Worm (Caenorhabditis elegans) whole organism, young adult: ENCODE data around the gene F10E9.3.

Experiments used
- B0019.2 ChIP-seq: fragments of 200-800 bp; sonication (Bioruptor generic); conservative IDR thresholded peaks from 2 replicates; pipeline ENCODE4 v1.3.6; 2022; ENCODE audit warnings: missing genetic modification reagents, missing genetic modification characterization, missing compliant biosample characterization
- B0336.3 ChIP-seq: fragments of 200-800 bp; sonication (Bioruptor generic); IDR thresholded peaks from 2 replicates; pipeline ENCODE4 v1.3.6; 2022; ENCODE audit warnings: missing genetic modification characterization, missing compliant biosample characterization
- C17E4.6 ChIP-seq: fragments of 200-800 bp; sonication (Bioruptor generic); IDR thresholded peaks from 2 replicates; pipeline ENCODE4 v1.3.6; 2022; ENCODE audit warnings: missing genetic modification reagents, missing genetic modification characterization, missing compliant biosample characterization
- F23B12.7 ChIP-seq: sonication (generic microtip); optimal IDR thresholded peaks from 2 replicates; lab custom pipeline; 2017; ENCODE audit warnings: missing genetic modification characterization, mild to moderate bottlenecking, missing compliant biosample characterization, antibody characterized with exemption, moderate library complexity; ENCODE audit not compliant: insufficient read depth
- F49E8.2 ChIP-seq: sonication (generic microtip); optimal IDR thresholded peaks from 3 replicates; lab custom pipeline; 2017; ENCODE audit warnings: missing genetic modification characterization, mild to moderate bottlenecking, missing compliant biosample characterization, antibody characterized with exemption, moderate library complexity; ENCODE audit not compliant: insufficient read depth
- F55B11.4 ChIP-seq: sonication (generic microtip); optimal IDR thresholded peaks from 2 replicates; lab custom pipeline; 2016; ENCODE audit warnings: missing compliant biosample characterization, missing genetic modification characterization, borderline replicate concordance; ENCODE audit not compliant: insufficient read depth
- T07F8.4 ChIP-seq: sonication (generic microtip); optimal IDR thresholded peaks from 2 replicates; lab custom pipeline; 2016; ENCODE audit warnings: mild to moderate bottlenecking, missing genetic modification characterization, moderate library complexity, missing compliant biosample characterization
- Y53F4B.3 ChIP-seq: fragments of 200-800 bp; sonication (Bioruptor generic); IDR thresholded peaks from 2 replicates; pipeline ENCODE4 v1.3.6; 2022; ENCODE audit warnings: missing genetic modification reagents, missing genetic modification characterization, missing compliant biosample characterization
- Y95B8A.8 ChIP-seq: fragments of 200-800 bp; sonication (Bioruptor generic); IDR thresholded peaks from 2 replicates; pipeline ENCODE4 v1.3.6; 2022; ENCODE audit warnings: missing genetic modification reagents, missing genetic modification characterization, missing compliant biosample characterization
- ZK185.1 ChIP-seq: sonication (generic microtip); optimal IDR thresholded peaks from 2 replicates; lab custom pipeline; 2016; ENCODE audit warnings: mild to moderate bottlenecking, missing genetic modification characterization, missing compliant biosample characterization; ENCODE audit not compliant: poor library complexity, severe bottlenecking
- akir-1 ChIP-seq: fragments of 200-800 bp; sonication (Bioruptor generic); optimal IDR thresholded peaks from 2 replicates; lab custom pipeline; 2018; ENCODE audit warnings: mild to moderate bottlenecking, missing genetic modification characterization, moderate library complexity, missing compliant biosample characterization
- ama-1 ChIP-seq, 3 experiments: fragments of 150-350 bp in 1 of 3; sonication (generic microtip) in 2 of 3; optimal IDR thresholded peaks; 2 replicates each; lab custom pipeline; 2014 to 2018; ENCODE audit warnings: missing biosample characterization in 2 of 3, missing genetic modification characterization in 2 of 3, missing genetic modification reagents in 2 of 3
- aptf-2 ChIP-seq: fragments of 200-800 bp; sonication (Bioruptor generic); conservative IDR thresholded peaks from 2 replicates; pipeline ENCODE4 v1.3.6; 2022; ENCODE audit warnings: missing genetic modification reagents, missing genetic modification characterization, missing compliant biosample characterization
- aptf-3 ChIP-seq: fragments of 200-800 bp; sonication (Bioruptor generic); IDR thresholded peaks from 2 replicates; pipeline ENCODE4 v1.3.6; 2022; ENCODE audit warnings: missing genetic modification characterization, missing compliant biosample characterization
- atf-7 ChIP-seq: sonication (generic microtip); optimal IDR thresholded peaks from 2 replicates; lab custom pipeline; 2017; ENCODE audit warnings: mild to moderate bottlenecking, missing genetic modification characterization, missing compliant biosample characterization
- attf-6 ChIP-seq: fragments of 200-800 bp; sonication (Bioruptor generic); IDR thresholded peaks from 2 replicates; pipeline ENCODE4 v1.3.6; 2022; ENCODE audit warnings: missing genetic modification reagents, missing genetic modification characterization, missing compliant biosample characterization
- bed-2 ChIP-seq: fragments of 200-800 bp; sonication (Bioruptor generic); IDR thresholded peaks from 2 replicates; pipeline ENCODE4 v1.3.6; 2022; ENCODE audit warnings: missing genetic modification reagents, missing genetic modification characterization, missing compliant biosample characterization
- dox-1 ChIP-seq: fragments of 200-800 bp; sonication (Bioruptor generic); IDR thresholded peaks from 2 replicates; pipeline ENCODE4 v1.3.6; 2022; ENCODE audit warnings: missing genetic modification reagents, missing genetic modification characterization, missing compliant biosample characterization
- dpff-1 ChIP-seq: sonication (generic microtip); optimal IDR thresholded peaks from 2 replicates; lab custom pipeline; 2017; ENCODE audit warnings: mild to moderate bottlenecking, missing genetic modification characterization, missing compliant biosample characterization
- dpl-1 ChIP-seq: fragments of 150-350 bp; optimal IDR thresholded peaks from 2 replicates; lab custom pipeline; 2014; ENCODE audit warnings: missing biosample characterization, missing genetic modification reagents, missing genetic modification characterization
- egl-44 ChIP-seq: fragments of 200-800 bp; sonication (Bioruptor generic); IDR thresholded peaks from 2 replicates; pipeline ENCODE4 v1.3.6; 2022; ENCODE audit warnings: missing genetic modification reagents, missing genetic modification characterization, missing compliant biosample characterization
- ekl-4 ChIP-seq: fragments of 200-800 bp; sonication (Bioruptor generic); IDR thresholded peaks from 2 replicates; pipeline ENCODE4 v1.3.6; 2022; ENCODE audit warnings: missing genetic modification reagents, missing genetic modification characterization, missing compliant biosample characterization
- hlh-12 ChIP-seq: sonication (generic microtip); optimal IDR thresholded peaks from 2 replicates; lab custom pipeline; 2016; ENCODE audit warnings: missing genetic modification characterization, missing compliant biosample characterization
- hmg-1.2 ChIP-seq: fragments of 200-800 bp; sonication (Bioruptor generic); IDR thresholded peaks from 2 replicates; pipeline ENCODE4 v1.3.6; 2022; ENCODE audit warnings: missing genetic modification reagents, missing genetic modification characterization, missing compliant biosample characterization
- let-526 ChIP-seq: fragments of 200-800 bp; sonication (Bioruptor generic); IDR thresholded peaks from 2 replicates; pipeline ENCODE4 v1.3.6; 2022; ENCODE audit warnings: missing genetic modification reagents, missing genetic modification characterization, missing compliant biosample characterization
- lin-54 ChIP-seq: fragments of 200-800 bp; sonication (Bioruptor generic); optimal IDR thresholded peaks from 2 replicates; lab custom pipeline; 2018; ENCODE audit warnings: mild to moderate bottlenecking, missing genetic modification characterization, missing compliant biosample characterization
- lir-1 ChIP-seq: fragments of 200-800 bp; sonication (Bioruptor generic); conservative IDR thresholded peaks from 2 replicates; pipeline ENCODE4 v1.3.6; 2022; ENCODE audit warnings: missing genetic modification reagents, missing genetic modification characterization, missing compliant biosample characterization
- lsy-27 ChIP-seq: sonication (generic microtip); optimal IDR thresholded peaks from 2 replicates; lab custom pipeline; 2017; ENCODE audit warnings: missing genetic modification characterization, mild to moderate bottlenecking, missing compliant biosample characterization, antibody characterized with exemption, missing genotype, borderline replicate concordance; ENCODE audit not compliant: insufficient read depth
- madf-10 ChIP-seq: sonication (generic microtip); optimal IDR thresholded peaks from 2 replicates; lab custom pipeline; 2016; ENCODE audit warnings: mild to moderate bottlenecking, missing genetic modification characterization, missing compliant biosample characterization
- madf-3 ChIP-seq: fragments of 200-800 bp; sonication (Bioruptor generic); IDR thresholded peaks from 2 replicates; pipeline ENCODE4 v1.3.6; 2022; ENCODE audit warnings: missing genetic modification reagents, missing genetic modification characterization, missing compliant biosample characterization
- madf-6 ChIP-seq: fragments of 200-800 bp; sonication (Bioruptor generic); IDR thresholded peaks from 2 replicates; pipeline ENCODE4 v1.3.6; 2022; ENCODE audit warnings: missing genetic modification reagents, missing genetic modification characterization, missing compliant biosample characterization
- mes-4 ChIP-seq: sonication (generic microtip); optimal IDR thresholded peaks from 2 replicates; lab custom pipeline; 2016; ENCODE audit warnings: missing genotype, missing genetic modification characterization, missing compliant biosample characterization
- mxl-1 ChIP-seq: sonication (generic microtip); optimal IDR thresholded peaks from 2 replicates; lab custom pipeline; 2016; ENCODE audit warnings: missing genetic modification characterization, missing compliant biosample characterization
- nfya-2 ChIP-seq: fragments of 200-800 bp; sonication (Bioruptor generic); IDR thresholded peaks from 2 replicates; pipeline ENCODE4 v1.3.6; 2022; ENCODE audit warnings: missing genetic modification reagents, missing genetic modification characterization, missing compliant biosample characterization
- nfyb-1 ChIP-seq: fragments of 200-800 bp; sonication (Bioruptor generic); IDR thresholded peaks from 2 replicates; pipeline ENCODE4 v1.3.6; 2022; ENCODE audit warnings: missing genetic modification reagents, missing genetic modification characterization, missing compliant biosample characterization
- nhr-179 ChIP-seq: sonication (generic microtip); optimal IDR thresholded peaks from 2 replicates; lab custom pipeline; 2016; ENCODE audit warnings: mild to moderate bottlenecking, missing genetic modification characterization, missing compliant biosample characterization
- nhr-27 ChIP-seq: fragments of 200-800 bp; sonication (Bioruptor generic); optimal IDR thresholded peaks from 2 replicates; lab custom pipeline; 2018; ENCODE audit warnings: mild to moderate bottlenecking, missing genetic modification characterization, moderate library complexity, missing compliant biosample characterization
- sdz-38 ChIP-seq: sonication (generic microtip); optimal IDR thresholded peaks from 2 replicates; lab custom pipeline; 2016; ENCODE audit warnings: missing genotype, missing genetic modification characterization, missing compliant biosample characterization
- snpc-1.1 ChIP-seq: sonication (generic microtip); optimal IDR thresholded peaks from 2 replicates; lab custom pipeline; 2017; ENCODE audit warnings: missing genetic modification characterization, mild to moderate bottlenecking, missing compliant biosample characterization, antibody characterized with exemption, moderate library complexity, missing genotype, missing genetic modification reagents; ENCODE audit not compliant: insufficient read depth
- snpc-3.4 ChIP-seq: sonication (generic microtip); optimal IDR thresholded peaks from 2 replicates; lab custom pipeline; 2017; ENCODE audit warnings: missing genetic modification characterization, mild to moderate bottlenecking, missing compliant biosample characterization, antibody characterized with exemption, moderate library complexity, missing genotype, missing genetic modification reagents
- somi-1 ChIP-seq: fragments of 200-800 bp; sonication (Bioruptor generic); optimal IDR thresholded peaks from 2 replicates; lab custom pipeline; 2018; ENCODE audit warnings: mild to moderate bottlenecking, missing genetic modification characterization, missing compliant biosample characterization
- tbx-9 ChIP-seq: sonication (generic microtip); optimal IDR thresholded peaks from 2 replicates; lab custom pipeline; 2016; ENCODE audit warnings: borderline replicate concordance, missing genetic modification characterization, inconsistent platforms, missing compliant biosample characterization
- unc-130 ChIP-seq: sonication (generic microtip); optimal IDR thresholded peaks from 2 replicates; lab custom pipeline; 2016; ENCODE audit warnings: missing genetic modification reagents, missing genetic modification characterization, missing compliant biosample characterization
- xnd-1 ChIP-seq: sonication (generic microtip); optimal IDR thresholded peaks from 2 replicates; lab custom pipeline; 2016; ENCODE audit warnings: missing genotype, missing genetic modification reagents, missing genetic modification characterization, missing compliant biosample characterization
- zfh-2 ChIP-seq: fragments of 200-800 bp; sonication (Bioruptor generic); conservative IDR thresholded peaks from 2 replicates; pipeline ENCODE4 v1.3.6; 2022; ENCODE audit warnings: missing genetic modification reagents, missing genetic modification characterization, missing compliant biosample characterization
- ztf-18 ChIP-seq: sonication (generic microtip); optimal IDR thresholded peaks from 2 replicates; lab custom pipeline; 2016; ENCODE audit warnings: missing genotype, mild to moderate bottlenecking, missing genetic modification characterization, missing compliant biosample characterization
- ztf-22 ChIP-seq: fragments of 200-800 bp; sonication (Bioruptor generic); optimal IDR thresholded peaks from 2 replicates; lab custom pipeline; 2018; ENCODE audit warnings: mild to moderate bottlenecking, missing genetic modification characterization, moderate library complexity, missing compliant biosample characterization
- ztf-26 ChIP-seq: sonication (generic microtip); optimal IDR thresholded peaks from 2 replicates; lab custom pipeline; 2017; ENCODE audit warnings: missing genetic modification characterization, missing compliant biosample characterization

Gene F10E9.3

ce11 chrIII:8319100-8319499 is 8.3 kb downstream of the F10E9.3 start, which contains the start of gene F10E9.11:
TSS of gene F10E9.11 (minus strand) at chrIII:8319260.
- peak; percentile 66 for TF ChIP-seq madf-10 (tag; lab: Kevin White, UChicago)
- TF ChIP-seq F49E8.2 (tag; lab: Kevin White, UChicago): peak; percentile 13
- peak; percentile 81 for TF ChIP-seq let-526 (GFP tag; lab: Robert Waterston, UW)
- TF ChIP-seq snpc-3.4 (tag; lab: Kevin White, UChicago): no peak
- TF ChIP-seq aptf-2 (GFP tag; lab: Robert Waterston, UW): 0 out of 2 replicates have a peak, but pooled peaks have one; percentile 37
- no peak for TF ChIP-seq hlh-12
- no peak for TF ChIP-seq nfya-2 (GFP tag; lab: Robert Waterston, UW)
- TF ChIP-seq unc-130 (GFP tag; lab: Kevin White, UChicago): peak; percentile 89
- no peak for TF ChIP-seq atf-7 (tag; lab: Kevin White, UChicago)
- TF ChIP-seq mes-4 (tag; lab: Kevin White, UChicago): no peak
- no peak for TF ChIP-seq B0336.3 (GFP tag; lab: Robert Waterston, UW)
- TF ChIP-seq F55B11.4 (tag; lab: Kevin White, UChicago): no peak
- TF ChIP-seq attf-6: no peak
- peak; percentile 84 for TF ChIP-seq madf-6 (GFP tag; lab: Robert Waterston, UW)
- no peak for TF ChIP-seq nhr-179 (tag; lab: Kevin White, UChicago)
- peak; percentile 94 for TF ChIP-seq lin-54 (GFP tag; lab: Kevin White, UChicago)
- no peak for TF ChIP-seq mxl-1 (tag; lab: Kevin White, UChicago)
- no peak for TF ChIP-seq Y53F4B.3 (GFP tag; lab: Robert Waterston, UW)
- peak; percentile 32 for TF ChIP-seq xnd-1 (tag; lab: Kevin White, UChicago)
- TF ChIP-seq ztf-22 (GFP tag; lab: Kevin White, UChicago): no peak
- peak; percentile 64 for TF ChIP-seq nfyb-1 (GFP tag; lab: Robert Waterston, UW)
- peak; percentile 62 for TF ChIP-seq ekl-4 (GFP tag; lab: Robert Waterston, UW)
- peak; percentile 96 for TF ChIP-seq hmg-1.2 (GFP tag; lab: Robert Waterston, UW)
- peak; percentile 74 for TF ChIP-seq B0019.2 (GFP tag; lab: Robert Waterston, UW)
- no peak for TF ChIP-seq sdz-38 (tag; lab: Kevin White, UChicago)
- TF ChIP-seq T07F8.4 (tag; lab: Kevin White, UChicago): no peak
- TF ChIP-seq dox-1: peak; percentile 92
- TF ChIP-seq snpc-1.1 (tag; lab: Kevin White, UChicago): peak; percentile 45
- TF ChIP-seq dpff-1 (tag; lab: Kevin White, UChicago): no peak
- TF ChIP-seq madf-3 (GFP tag; lab: Robert Waterston, UW): peak; percentile 85; the same call in 1 of the 2 replicates
- TF ChIP-seq bed-2: peak; percentile 83; the same call in 1 of the 2 replicates
- no peak for TF ChIP-seq ztf-26
- TF ChIP-seq Y95B8A.8 (GFP tag; lab: Robert Waterston, UW): peak; percentile 58; the same call in 1 of the 2 replicates
- TF ChIP-seq lsy-27 (tag; lab: Kevin White, UChicago): no peak
- no peak for TF ChIP-seq somi-1 (GFP tag; lab: Kevin White, UChicago)
- TF ChIP-seq ama-1 (optimal IDR thresholded peaks at IDR 0.05; lab: Kevin White, UChicago): no peak
- TF ChIP-seq ama-1 (GFP tag; optimal IDR thresholded peaks at IDR 0.05; lab: Kevin White, UChicago): no peak
- peak; percentile 88 for TF ChIP-seq dpl-1 (GFP tag; lab: Kevin White, UChicago)
- no peak for TF ChIP-seq nhr-27 (tag; lab: Kevin White, UChicago)
- TF ChIP-seq F23B12.7: peak; percentile 39
- peak; percentile 75 for TF ChIP-seq akir-1 (GFP tag; lab: Kevin White, UChicago)
- TF ChIP-seq ztf-18 (tag; lab: Kevin White, UChicago): peak; percentile 39
- no peak for TF ChIP-seq zfh-2
- peak; percentile 88 for TF ChIP-seq ZK185.1 (tag; lab: Kevin White, UChicago)
- no peak for TF ChIP-seq tbx-9 (tag; lab: Kevin White, UChicago)
- peak; percentile 82 for TF ChIP-seq lir-1
- no peak for TF ChIP-seq aptf-3 (GFP tag; lab: Robert Waterston, UW)
- no peak for TF ChIP-seq egl-44 (GFP tag; lab: Robert Waterston, UW)
- 0 out of 2 replicates have a peak, but pooled peaks have one; percentile 37 for TF ChIP-seq C17E4.6 (GFP tag; lab: Robert Waterston, UW)
